Fruit fly (Drosophila melanogaster) whole organism, wandering third instar larva: ENCODE measurements around the gene spri.

Source experiments
- Abd-B ChIP-seq: fragments of >200 bp; optimal IDR thresholded peaks from 2 replicates; lab custom pipeline; 2017; ENCODE audit warnings: missing biosample characterization, missing genetic modification characterization
- CG32264 ChIP-seq: fragments of 200-800 bp; sonication (Bioruptor generic); optimal IDR thresholded peaks from 2 replicates; lab custom pipeline; 2016; ENCODE audit warnings: missing biosample characterization, missing genetic modification characterization
- CG9705 ChIP-seq: fragments of 200-800 bp; sonication (Bioruptor generic); optimal IDR thresholded peaks from 2 replicates; lab custom pipeline; 2018; ENCODE audit warnings: missing biosample characterization, mild to moderate bottlenecking, missing genetic modification characterization
- CrebA ChIP-seq: fragments of 200-800 bp; sonication (Bioruptor generic); optimal IDR thresholded peaks from 2 replicates; lab custom pipeline; 2016; ENCODE audit warnings: missing biosample characterization, mild to moderate bottlenecking, missing genetic modification characterization, borderline replicate concordance
- Dfd ChIP-seq: fragments of >200 bp; optimal IDR thresholded peaks from 2 replicates; lab custom pipeline; 2017; ENCODE audit warnings: missing biosample characterization, missing genetic modification characterization
- Dif ChIP-seq: fragments of 200-275, 200-300 bp; sonication (Bioruptor generic); optimal IDR thresholded peaks from 2 replicates; lab custom pipeline; 2018; ENCODE audit warnings: missing biosample characterization, missing genetic modification characterization; ENCODE audit not compliant: partially characterized antibody
- GATAd ChIP-seq: sonication (Bioruptor generic); optimal IDR thresholded peaks from 2 replicates; lab custom pipeline; 2016; ENCODE audit warnings: missing biosample characterization, missing genetic modification characterization
- HLH106 ChIP-seq: fragments of 200-800 bp; optimal IDR thresholded peaks from 3 replicates; lab custom pipeline; 2019; ENCODE audit warnings: missing biosample characterization, mild to moderate bottlenecking, missing genetic modification characterization, moderate library complexity
- Hnf4 ChIP-seq: fragments of 200-800 bp; sonication (Bioruptor generic); optimal IDR thresholded peaks from 2 replicates; lab custom pipeline; 2016; ENCODE audit warnings: missing biosample characterization, mild to moderate bottlenecking, missing genetic modification characterization
- Hr78 ChIP-seq: fragments of >200 bp; optimal IDR thresholded peaks from 2 replicates; lab custom pipeline; 2017; ENCODE audit warnings: missing biosample characterization, missing genetic modification characterization
- Hr83 ChIP-seq: fragments of 200-300 bp; sonication (Bioruptor generic); optimal IDR thresholded peaks from 2 replicates; lab custom pipeline; 2016; ENCODE audit warnings: missing biosample characterization, mild to moderate bottlenecking, missing genetic modification characterization, moderate library complexity; ENCODE audit not compliant: poor library complexity, severe bottlenecking
- Jra ChIP-seq: sonication (Bioruptor generic); optimal IDR thresholded peaks from 2 replicates; lab custom pipeline; 2016; ENCODE audit warnings: missing biosample characterization, missing genetic modification characterization
- Mio ChIP-seq: sonication (Bioruptor generic); optimal IDR thresholded peaks from 2 replicates; lab custom pipeline; 2016; ENCODE audit warnings: missing biosample characterization, missing genetic modification characterization
- Myc ChIP-seq: fragments of >200 bp; optimal IDR thresholded peaks from 2 replicates; lab custom pipeline; 2017
- N ChIP-seq: fragments of >200 bp; optimal IDR thresholded peaks from 2 replicates; lab custom pipeline; 2018; ENCODE audit warnings: missing biosample characterization, missing external identifiers, missing genetic modification characterization
- OdsH ChIP-seq: fragments of 200-800 bp; sonication (Bioruptor generic); optimal IDR thresholded peaks from 2 replicates; lab custom pipeline; 2016; ENCODE audit warnings: missing biosample characterization, mild to moderate bottlenecking, missing genetic modification characterization
- Rel ChIP-seq, 2 experiments: fragments of 200-800 bp; sonication (Bioruptor generic) in 1 of 2; optimal IDR thresholded peaks; 2 replicates in 1 of 2; 3 replicates in 1 of 2; lab custom pipeline; 2016 to 2019; ENCODE audit warnings: mild to moderate bottlenecking in 2 of 2, missing biosample characterization in 2 of 2, missing genetic modification characterization in 2 of 2, moderate library complexity in 1 of 2
- Sp1 ChIP-seq: fragments of 200-800 bp; sonication (Bioruptor generic); optimal IDR thresholded peaks from 3 replicates; lab custom pipeline; 2019; ENCODE audit warnings: missing biosample characterization, mild to moderate bottlenecking, missing genetic modification characterization, moderate library complexity
- Vsx2 ChIP-seq: fragments of 200-300, 225-300 bp; sonication (Bioruptor generic); optimal IDR thresholded peaks from 2 replicates; lab custom pipeline; 2018; ENCODE audit warnings: missing biosample characterization, missing genetic modification characterization; ENCODE audit not compliant: partially characterized antibody
- br ChIP-seq: fragments of 200-800 bp; sonication (Bioruptor generic); optimal IDR thresholded peaks from 2 replicates; lab custom pipeline; 2016; ENCODE audit warnings: missing biosample characterization, missing genetic modification characterization
- brk ChIP-seq: fragments of 200-800 bp; sonication (Bioruptor generic); optimal IDR thresholded peaks from 2 replicates; lab custom pipeline; 2016; ENCODE audit warnings: missing biosample characterization, mild to moderate bottlenecking, missing genetic modification characterization
- dl ChIP-seq, 2 experiments: fragments of 175-275, 200-275 bp in 1 of 2; fragments of 200-275 bp in 1 of 2; sonication (Bioruptor generic); optimal IDR thresholded peaks; lab custom pipeline; 2018; ENCODE audit warnings: mild to moderate bottlenecking in 2 of 2, missing biosample characterization in 2 of 2, missing genetic modification characterization in 2 of 2, moderate library complexity in 2 of 2; ENCODE audit not compliant: partially characterized antibody in 2 of 2, insufficient read depth in 1 of 2
- dmrt93B ChIP-seq: fragments of 200-800 bp; sonication (Bioruptor generic); optimal IDR thresholded peaks from 2 replicates; lab custom pipeline; 2018; ENCODE audit warnings: missing biosample characterization, mild to moderate bottlenecking, missing genetic modification characterization
- dsf ChIP-seq: sonication (Bioruptor generic); optimal IDR thresholded peaks from 2 replicates; lab custom pipeline; 2016; ENCODE audit warnings: missing biosample characterization, missing genetic modification characterization, borderline replicate concordance
- ey ChIP-seq: fragments of 200-800 bp; sonication (Bioruptor generic); optimal IDR thresholded peaks from 2 replicates; lab custom pipeline; 2016; ENCODE audit warnings: missing biosample characterization, missing genetic modification characterization
- foxo ChIP-seq, 2 experiments: fragments of 200-800 bp; sonication (Bioruptor generic); optimal IDR thresholded peaks; 2 replicates in 1 of 2; 3 replicates in 1 of 2; lab custom pipeline; 2016 to 2017; ENCODE audit warnings: missing biosample characterization in 2 of 2, missing genetic modification characterization in 2 of 2
- fru ChIP-seq: fragments of 200-800 bp; sonication (Bioruptor generic); optimal IDR thresholded peaks from 3 replicates; lab custom pipeline; 2016; ENCODE audit warnings: missing biosample characterization, mild to moderate bottlenecking, missing genetic modification characterization
- h ChIP-seq: fragments of 200-800 bp; sonication (Bioruptor generic); optimal IDR thresholded peaks from 3 replicates; lab custom pipeline; 2016; ENCODE audit warnings: missing biosample characterization, mild to moderate bottlenecking, missing genetic modification characterization
- jim ChIP-seq: fragments of 175-275, 200-325 bp; sonication (Bioruptor generic); optimal IDR thresholded peaks from 2 replicates; lab custom pipeline; 2016; ENCODE audit warnings: missing biosample characterization, mild to moderate bottlenecking, missing genetic modification characterization
- lola ChIP-seq: fragments of >200 bp; optimal IDR thresholded peaks from 2 replicates; lab custom pipeline; 2017; ENCODE audit warnings: missing biosample characterization, missing genetic modification characterization
- pan ChIP-seq: fragments of >200 bp; optimal IDR thresholded peaks from 2 replicates; lab custom pipeline; 2017
- psq ChIP-seq: fragments of 200-800 bp; sonication (Bioruptor generic); optimal IDR thresholded peaks from 3 replicates; lab custom pipeline; 2017; ENCODE audit warnings: missing biosample characterization, mild to moderate bottlenecking, missing genetic modification characterization, moderate library complexity
- rgr ChIP-seq: fragments of 200-800 bp; sonication (Bioruptor generic); optimal IDR thresholded peaks from 3 replicates; lab custom pipeline; 2016; ENCODE audit warnings: missing biosample characterization, mild to moderate bottlenecking, missing genetic modification characterization
- sage ChIP-seq: fragments of 200-800 bp; sonication (Bioruptor generic); optimal IDR thresholded peaks from 2 replicates; lab custom pipeline; 2016; ENCODE audit warnings: missing biosample characterization, mild to moderate bottlenecking, missing genetic modification characterization
- sv ChIP-seq: fragments of 200-800 bp; sonication (Bioruptor generic); optimal IDR thresholded peaks from 3 replicates; lab custom pipeline; 2016; ENCODE audit warnings: missing biosample characterization, missing genetic modification characterization
- tai ChIP-seq: sonication (Bioruptor generic); optimal IDR thresholded peaks from 2 replicates; lab custom pipeline; 2016; ENCODE audit warnings: missing biosample characterization, missing genetic modification characterization
- usp ChIP-seq: fragments of >200 bp; optimal IDR thresholded peaks from 2 replicates; lab custom pipeline; 2017; ENCODE audit warnings: missing biosample characterization, missing genetic modification characterization
- woc ChIP-seq: sonication (Bioruptor generic); optimal IDR thresholded peaks from 2 replicates; lab custom pipeline; 2016; ENCODE audit warnings: missing biosample characterization, mild to moderate bottlenecking, missing genetic modification characterization

Gene spri

dm6 chrX:10582064-10582463 lies 3.2 kb downstream of the spri start:
- TF ChIP-seq Hr83 = no peak
- no peak for TF ChIP-seq sage (GFP tag; lab: Kevin White, UChicago)
- no peak for TF ChIP-seq rgr (GFP tag; lab: Kevin White, UChicago)
- no peak for TF ChIP-seq Myc (lab: Kevin White, UChicago)
- no peak for TF ChIP-seq usp (GFP tag; lab: Kevin White, UChicago)
- TF ChIP-seq HLH106 (tag; lab: Kevin White, UChicago) = no peak
- no peak for TF ChIP-seq dmrt93B
- TF ChIP-seq Mio (GFP tag; lab: Kevin White, UChicago) = no peak
- no peak for TF ChIP-seq ey (GFP tag; lab: Kevin White, UChicago)
- no peak for TF ChIP-seq jim (GFP tag; lab: Kevin White, UChicago)
- no peak for TF ChIP-seq GATAd (GFP tag; lab: Kevin White, UChicago)
- no peak for TF ChIP-seq CrebA (GFP tag; lab: Kevin White, UChicago)
- no peak for TF ChIP-seq N (GFP tag; lab: Kevin White, UChicago)
- no peak for TF ChIP-seq pan (lab: Kevin White, UChicago)

- TF ChIP-seq sv (GFP tag; lab: Kevin White, UChicago) (no peak), Jra (GFP tag; lab: Kevin White, UChicago) (no peak), dl (GFP tag; optimal IDR thresholded peaks at IDR 0.05; lab: Kevin White, UChicago; ENCODE audit: insufficient read depth in 1 of 2, partially characterized antibody in 2 of 2) (no peak), HLH106 (tag; lab: Kevin White, UChicago) (peak; percentile 9), Rel (GFP tag; optimal IDR thresholded peaks at IDR 0.05; lab: Kevin White, UChicago) (no peak), Rel (tag; optimal IDR thresholded peaks at IDR 0.05; lab: Kevin White, UChicago) (no peak), foxo (GFP tag; optimal IDR thresholded peaks at IDR 0.05; lab: Kevin White, UChicago) (no peak), usp (GFP tag; lab: Kevin White, UChicago) (no peak), ey (GFP tag; lab: Kevin White, UChicago) (peak; percentile 6), CG32264 (no peak), br (GFP tag; lab: Kevin White, UChicago) (peak; percentile 3), Sp1 (GFP tag; lab: Kevin White, UChicago) (no peak), Dif (GFP tag; lab: Kevin White, UChicago) (no peak), Dfd (GFP tag; lab: Kevin White, UChicago) (no peak), h (GFP tag; lab: Kevin White, UChicago) (peak; percentile 26), Hnf4 (GFP tag; lab: Kevin White, UChicago) (no peak), psq (peak; percentile 27), dmrt93B (no peak), fru (GFP tag; lab: Kevin White, UChicago) (peak; percentile 33), CG9705 (GFP tag; lab: Kevin White, UChicago) (no peak), rgr (GFP tag; lab: Kevin White, UChicago) (no peak), CrebA (GFP tag; lab: Kevin White, UChicago) (no peak), Abd-B (GFP tag; lab: Kevin White, UChicago) (no peak), jim (GFP tag; lab: Kevin White, UChicago) (no peak), woc (GFP tag; lab: Kevin White, UChicago) (peak; percentile 63), GATAd (GFP tag; lab: Kevin White, UChicago) (no peak), Vsx2 (GFP tag; lab: Kevin White, UChicago) (no peak), Hr83 (no peak), lola (no peak), pan (lab: Kevin White, UChicago) (peak; percentile 50), tai (GFP tag; lab: Kevin White, UChicago) (no peak), Hr78 (GFP tag; lab: Kevin White, UChicago) (no peak), sage (GFP tag; lab: Kevin White, UChicago) (no peak), Myc (lab: Kevin White, UChicago) (no peak), OdsH (GFP tag; lab: Kevin White, UChicago) (no peak), dsf (GFP tag; lab: Kevin White, UChicago) (no peak), N (GFP tag; lab: Kevin White, UChicago) (no peak), Mio (GFP tag; lab: Kevin White, UChicago) (no peak), brk (GFP tag; lab: Kevin White, UChicago) (no peak)
Measured at dm6 chrX:10581476-10581875, 3.7 kb downstream of the spri start.
